Fruit fly (Drosophila melanogaster): ENCODE results near the gene CG11929.

dm6 chr2L:4660932-4661331 is 21.5 kb upstream of the CG11929 start:
- TF ChIP-seq NFAT (GFP tag; IDR thresholded peaks at IDR 0.05) (no peak), Ada2b (GFP tag; IDR thresholded peaks at IDR 0.05) (no peak), CG12155 (GFP tag; optimal IDR thresholded peaks at IDR 0.05) (no peak), Nf-YC (tag; optimal IDR thresholded peaks at IDR 0.05) (no peak), cas (GFP tag; IDR thresholded peaks at IDR 0.05) (no peak), Lpt (GFP tag; optimal IDR thresholded peaks at IDR 0.05) (no peak), CG10209 (GFP tag; optimal IDR thresholded peaks at IDR 0.05) (no peak), unc-4 (GFP tag; IDR thresholded peaks at IDR 0.05; ENCODE audit: partially characterized antibody) (no peak), CG6854 (GFP tag; optimal IDR thresholded peaks at IDR 0.05) (no peak), ATbp (GFP tag; optimal IDR thresholded peaks at IDR 0.05) (no peak), chm (GFP tag; IDR thresholded peaks at IDR 0.05) (no peak), Atf6 (GFP tag; IDR thresholded peaks at IDR 0.05) (no peak), CG10654 (GFP tag; optimal IDR thresholded peaks at IDR 0.05) (no peak)
